Fruit fly (Drosophila melanogaster) whole organism, embryonic: Measurements from ENCODE around the gene CG9667.

ENCODE experiments used
- Aef1 ChIP-seq: fragments of 200-800 bp; sonication (Bioruptor generic); IDR thresholded peaks from 3 replicates; pipeline ENCODE4 v1.3.6; 2022; ENCODE audit warnings: missing biosample characterization, missing genetic modification characterization
- CG4707 ChIP-seq: fragments of 200-800 bp; sonication (Bioruptor generic); optimal IDR thresholded peaks from 2 replicates; lab custom pipeline; 2018; ENCODE audit warnings: missing biosample characterization, mild to moderate bottlenecking, missing genetic modification characterization, moderate library complexity
- HLH54F ChIP-seq: fragments of 200-800 bp; sonication (Bioruptor generic); optimal IDR thresholded peaks from 3 replicates; lab custom pipeline; 2016; ENCODE audit warnings: missing biosample characterization, missing genetic modification characterization
- Nf-YB ChIP-seq: fragments of 200-800 bp; sonication (Bioruptor generic); optimal IDR thresholded peaks from 3 replicates; lab custom pipeline; 2019; ENCODE audit warnings: missing biosample characterization, mild to moderate bottlenecking, missing genetic modification characterization, moderate library complexity
- Ssrp ChIP-seq: fragments of 200-800 bp; sonication (Bioruptor generic); optimal IDR thresholded peaks from 2 replicates; lab custom pipeline; 2018; ENCODE audit warnings: missing biosample characterization, mild to moderate bottlenecking, missing genetic modification characterization, moderate library complexity
- cg ChIP-seq: fragments of 200-800 bp; sonication (Bioruptor generic); optimal IDR thresholded peaks from 3 replicates; lab custom pipeline; 2019; ENCODE audit warnings: missing biosample characterization, mild to moderate bottlenecking, missing genetic modification characterization, moderate library complexity
- fd64A ChIP-seq: fragments of 200-800 bp; sonication (Bioruptor generic); optimal IDR thresholded peaks from 3 replicates; lab custom pipeline; 2018; ENCODE audit warnings: missing biosample characterization, mild to moderate bottlenecking, missing genetic modification characterization
- jigr1 ChIP-seq: fragments of 200-800 bp; sonication (Bioruptor generic); IDR thresholded peaks from 3 replicates; pipeline ENCODE4 v1.3.6; 2022; ENCODE audit warnings: missing biosample characterization, missing genetic modification characterization
- p53 ChIP-seq: fragments of 200-800 bp; sonication (Bioruptor generic); optimal IDR thresholded peaks from 2 replicates; lab custom pipeline; 2016; ENCODE audit warnings: missing biosample characterization, missing genetic modification characterization
- pfk ChIP-seq: fragments of 200-800 bp; sonication (Bioruptor generic); optimal IDR thresholded peaks from 2 replicates; lab custom pipeline; 2018; ENCODE audit warnings: missing biosample characterization, mild to moderate bottlenecking, missing genetic modification characterization, moderate library complexity
- psq ChIP-seq: fragments of 200-800 bp; sonication (Bioruptor generic); optimal IDR thresholded peaks from 2 replicates; lab custom pipeline; 2017; ENCODE audit warnings: missing biosample characterization, missing genetic modification characterization
- trem ChIP-seq: fragments of 200-800 bp; optimal IDR thresholded peaks from 3 replicates; lab custom pipeline; 2019; ENCODE audit warnings: missing biosample characterization, mild to moderate bottlenecking, missing genetic modification characterization, moderate library complexity
- wor ChIP-seq: fragments of 200-800 bp; sonication (Bioruptor generic); IDR thresholded peaks from 2 replicates; pipeline ENCODE4 v1.3.6; 2022; ENCODE audit warnings: missing biosample characterization, missing genetic modification characterization

DNA sequence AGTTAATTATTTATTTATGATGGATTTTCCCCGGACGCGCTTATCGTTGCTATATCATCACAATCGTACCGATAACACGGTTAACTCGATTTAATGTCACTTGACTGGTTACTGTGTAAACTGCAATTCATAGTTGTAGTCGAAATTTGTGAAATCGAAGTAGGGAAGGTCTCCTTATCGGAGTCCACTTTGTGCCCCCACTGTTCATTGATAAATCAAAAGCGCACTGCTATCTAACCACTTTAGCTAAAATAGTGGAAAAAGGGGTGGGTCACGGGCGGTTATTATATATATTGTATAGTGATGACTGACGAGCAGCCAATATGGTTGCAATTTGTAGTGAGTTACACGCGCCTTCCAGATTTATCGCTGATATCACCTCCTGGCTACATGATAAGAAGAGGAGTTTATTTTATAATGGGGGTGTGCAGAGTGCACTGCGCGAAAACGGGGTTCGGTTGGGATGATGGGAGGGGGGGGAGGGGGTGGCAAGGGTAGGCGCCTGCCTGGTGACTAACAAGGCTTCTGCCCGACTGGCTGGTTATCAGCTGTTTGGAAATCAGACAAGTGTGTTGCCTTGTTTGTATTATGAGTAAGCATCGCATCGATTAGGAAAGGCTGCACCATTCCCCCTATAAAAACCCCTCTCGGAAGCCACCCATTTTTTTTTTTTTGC lies 7.2 kb downstream of the CG9667 start:
- TF ChIP-seq jigr1 (no peak), wor (GFP tag; lab: Robert Waterston, UW) (no peak), cg (GFP tag; lab: Kevin White, UChicago) (no peak), Ssrp (tag; lab: Kevin White, UChicago) (no peak), p53 (GFP tag; lab: Kevin White, UChicago) (no peak), pfk (GFP tag; lab: Kevin White, UChicago) (no peak), CG4707 (GFP tag; lab: Kevin White, UChicago) (no peak), fd64A (no peak), psq (no peak), trem (no peak), HLH54F (GFP tag; lab: Kevin White, UChicago) (no peak), Aef1 (GFP tag; lab: Robert Waterston, UW) (no peak), Nf-YB (GFP tag; lab: Kevin White, UChicago) (no peak)
